Fruit fly (Drosophila melanogaster): Measurements from ENCODE around the gene vkg.
A peak's percentile ranks its signal among the peaks of the same experiment; 100 is the strongest.

The vkg gene

DNA sequence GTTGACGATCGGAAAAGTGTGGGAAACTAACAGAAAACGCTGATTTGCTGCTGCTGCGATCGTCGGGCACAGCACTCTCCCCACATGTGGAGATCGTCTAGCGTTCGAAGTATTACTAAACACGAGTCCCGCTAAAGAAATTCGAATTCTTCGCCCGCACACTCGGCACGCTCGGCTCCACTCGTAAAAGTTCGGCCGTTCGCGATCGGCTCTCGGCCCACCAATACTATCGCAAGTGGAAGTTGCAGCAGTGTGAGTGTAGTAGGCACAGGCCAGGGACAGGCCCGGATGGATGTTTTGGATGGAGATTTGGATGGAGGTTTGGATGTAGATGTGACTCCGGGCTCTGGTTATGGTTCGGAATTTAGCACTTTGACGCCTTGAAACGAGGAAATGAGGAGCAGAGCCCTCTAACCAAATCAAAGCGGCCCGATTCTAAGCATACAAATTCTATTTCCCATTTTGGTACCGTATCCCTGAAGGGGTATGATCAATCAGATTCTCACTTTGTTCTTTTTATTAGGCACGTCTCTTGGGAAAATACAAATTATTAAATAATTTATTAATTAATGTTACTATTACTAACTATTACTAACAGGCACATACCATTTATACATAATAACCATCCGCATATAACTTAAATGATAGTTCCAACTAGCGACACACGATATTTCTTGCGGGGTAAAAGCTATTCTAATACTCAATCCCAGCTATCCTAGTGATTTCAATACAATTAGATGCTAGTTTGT, 496 bp downstream of the vkg start:
- TF ChIP-seq CTCF (optimal IDR thresholded peaks at IDR 0.05): no peak
- no peak for TF ChIP-seq CG8478 (optimal IDR thresholded peaks at IDR 0.05)

- TF ChIP-seq CG8478 (optimal IDR thresholded peaks at IDR 0.05) (no peak), CTCF (optimal IDR thresholded peaks at IDR 0.05) (no peak)
Measured at dm6 chr2L:5025557-5025956, 2.4 kb downstream of the vkg start.

DNA sequence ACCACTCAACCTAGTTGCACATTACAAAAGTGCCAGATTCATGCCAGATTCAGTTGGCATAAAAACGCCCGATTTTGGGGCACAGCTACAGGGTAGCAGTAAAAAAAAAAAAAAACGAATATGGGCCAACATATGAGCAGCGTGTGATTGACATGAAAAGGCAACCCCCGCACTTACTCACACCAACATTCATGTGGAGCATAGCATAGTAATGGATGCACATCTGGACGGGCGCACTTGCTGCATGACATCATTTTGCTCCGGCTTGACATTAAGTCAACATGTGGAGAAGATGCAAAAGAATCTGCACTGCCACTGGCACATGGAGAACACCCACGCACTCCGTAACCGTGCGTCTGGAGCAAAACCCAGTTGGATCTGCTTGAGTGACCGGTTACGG, 5.4 kb downstream of the vkg start:
- TF ChIP-seq CTCF (optimal IDR thresholded peaks at IDR 0.05): no peak
- TF ChIP-seq CG8478 (optimal IDR thresholded peaks at IDR 0.05): no peak

DNA sequence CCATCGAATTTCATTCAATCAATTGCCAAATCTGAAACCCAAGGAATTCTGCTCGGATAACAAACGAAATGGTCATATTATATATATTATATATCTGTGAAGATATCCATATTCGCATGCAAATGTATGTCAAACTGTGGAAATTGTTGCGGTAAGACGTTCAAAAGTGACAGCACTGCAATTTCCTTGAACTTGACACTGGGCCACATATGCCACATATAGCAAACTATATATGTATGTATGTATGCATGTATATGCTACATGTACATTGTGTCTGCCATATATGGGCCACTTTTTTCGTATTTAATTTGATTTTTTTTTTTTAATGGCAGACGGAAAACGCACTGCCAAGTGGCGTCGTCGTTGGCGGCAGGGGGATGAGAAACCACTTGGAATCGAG, 7.5 kb downstream of the vkg start:
- TF ChIP-seq CTCF (optimal IDR thresholded peaks at IDR 0.05) (no peak), CG8478 (optimal IDR thresholded peaks at IDR 0.05) (no peak)

DNA sequence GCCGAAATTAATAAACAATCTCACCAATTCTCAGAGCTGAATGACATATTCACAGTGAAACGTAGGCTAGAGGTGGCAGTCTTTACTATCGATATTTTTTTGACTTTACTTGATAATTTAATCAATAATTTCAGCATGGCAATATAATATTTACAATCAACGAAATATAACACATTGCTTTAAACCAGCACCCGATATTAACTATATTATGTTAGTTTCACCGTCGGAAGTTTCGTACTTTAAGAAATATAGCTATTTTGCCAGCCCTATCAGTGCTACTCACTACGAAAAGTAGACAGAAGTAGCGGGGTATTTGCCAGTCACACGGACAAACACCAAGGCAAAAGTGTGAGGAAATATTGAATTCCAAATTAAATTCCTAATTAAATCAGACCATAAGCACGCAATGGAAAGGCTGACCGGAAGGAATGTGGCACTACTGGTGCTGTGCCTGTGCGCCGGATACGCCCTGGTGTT, 17.2 kb downstream of the vkg start, which contains the start of the genes CG31917, Tfb5 and SelT:
TSS of gene CG31917 (minus strand) at position 51 of the 477 bp plus-strand sequence.
TSS of gene Tfb5 (minus strand) at position 51 of the 477 bp plus-strand sequence.
TSS of gene SelT (plus strand) at position 139 of the 477 bp plus-strand sequence.
- no peak for TF ChIP-seq CG8478 (optimal IDR thresholded peaks at IDR 0.05)
- peak in 1 of 2 experiments; percentile 10 for TF ChIP-seq CTCF (optimal IDR thresholded peaks at IDR 0.05)

DNA sequence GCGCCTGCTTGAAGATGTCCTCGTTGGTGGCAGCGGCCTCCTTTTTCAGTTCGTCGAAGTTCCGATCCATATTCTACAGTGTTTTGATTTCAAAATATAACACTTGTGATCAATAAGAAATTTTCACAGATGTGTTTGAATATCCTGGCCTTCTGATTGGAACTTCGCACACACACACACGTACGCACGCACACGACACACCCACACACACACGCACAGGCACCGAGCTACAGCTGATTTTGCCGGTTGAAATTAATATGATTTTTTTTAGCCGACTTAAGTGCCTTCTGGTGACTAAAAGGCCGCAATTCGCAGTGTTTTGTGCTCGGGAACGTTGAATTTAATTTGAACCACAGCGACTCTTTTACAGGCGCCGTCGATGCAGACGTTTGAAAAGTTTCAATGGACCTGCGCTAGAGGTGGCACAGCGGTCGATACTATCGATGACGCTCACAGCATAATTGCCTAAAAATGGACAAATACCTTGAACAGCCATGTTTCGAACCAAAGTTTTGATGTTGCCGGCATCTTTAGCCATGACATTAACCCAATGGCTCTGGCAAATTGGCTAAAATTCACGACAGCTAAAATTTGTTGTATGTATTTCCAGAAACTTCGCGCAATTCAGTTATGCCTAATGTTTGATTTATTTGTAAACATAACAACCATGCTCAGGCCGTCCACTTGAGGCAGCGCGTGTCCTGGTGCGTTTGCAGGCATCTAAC, 18.5 kb downstream of the vkg start, which contains the start of gene Rtnl1:
TSS of gene Rtnl1 (minus strand) at position 415 of the 725 bp plus-strand sequence.
- TF ChIP-seq CG8478 (optimal IDR thresholded peaks at IDR 0.05) (no peak), CTCF (optimal IDR thresholded peaks at IDR 0.05) (peak; percentile 53 to 60)

DNA sequence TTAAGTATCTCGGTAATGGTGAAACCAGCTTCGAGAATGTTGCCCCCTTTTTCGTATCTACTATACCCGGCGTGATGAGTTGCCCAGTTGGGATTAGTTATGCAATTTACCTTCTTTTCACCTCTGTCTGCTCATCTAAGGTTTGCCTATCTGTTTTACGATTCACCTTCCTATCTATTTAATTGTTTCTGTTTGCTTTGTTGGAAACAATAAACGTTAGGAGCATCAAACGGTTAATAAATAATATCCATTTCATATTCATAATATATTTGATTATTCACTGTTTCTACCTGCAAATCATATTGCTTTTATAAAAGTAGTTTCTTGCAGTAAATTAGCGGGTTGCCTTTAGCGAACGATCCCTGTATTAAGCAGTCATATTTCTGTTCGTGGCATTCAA, 20.7 kb downstream of the vkg start:
- TF ChIP-seq CG8478 (optimal IDR thresholded peaks at IDR 0.05) (no peak), CTCF (optimal IDR thresholded peaks at IDR 0.05) (no peak)

DNA sequence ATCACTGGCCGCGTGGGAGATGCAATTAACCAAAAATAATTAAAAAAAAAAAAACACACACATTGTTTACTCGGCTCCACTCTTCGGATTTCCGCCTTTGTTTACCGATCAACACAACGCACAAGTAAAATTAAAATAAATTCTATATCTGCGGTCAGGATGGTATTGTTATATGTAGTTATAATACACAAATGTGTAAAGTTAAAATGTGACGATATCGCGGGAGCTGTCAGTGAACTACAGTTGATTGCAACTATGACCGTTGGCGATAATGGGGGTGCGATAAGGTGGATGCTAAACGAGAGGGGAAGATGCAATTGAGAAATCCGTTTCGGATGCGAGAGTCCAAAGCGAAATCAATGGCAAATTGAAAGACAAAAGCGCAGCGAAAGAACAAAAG, 21.7 kb downstream of the vkg start:
- no peak for TF ChIP-seq CTCF (optimal IDR thresholded peaks at IDR 0.05)
- no peak for TF ChIP-seq CG8478 (optimal IDR thresholded peaks at IDR 0.05)

dm6 chr2L:5005464-5005764, 22.6 kb downstream of the vkg start:
- TF ChIP-seq CTCF (optimal IDR thresholded peaks at IDR 0.05) (no peak), CG8478 (optimal IDR thresholded peaks at IDR 0.05) (no peak)

dm6 chr2L:5004677-5005463, 23.1 kb downstream of the vkg start:
- no peak for TF ChIP-seq CG8478 (optimal IDR thresholded peaks at IDR 0.05)

DNA sequence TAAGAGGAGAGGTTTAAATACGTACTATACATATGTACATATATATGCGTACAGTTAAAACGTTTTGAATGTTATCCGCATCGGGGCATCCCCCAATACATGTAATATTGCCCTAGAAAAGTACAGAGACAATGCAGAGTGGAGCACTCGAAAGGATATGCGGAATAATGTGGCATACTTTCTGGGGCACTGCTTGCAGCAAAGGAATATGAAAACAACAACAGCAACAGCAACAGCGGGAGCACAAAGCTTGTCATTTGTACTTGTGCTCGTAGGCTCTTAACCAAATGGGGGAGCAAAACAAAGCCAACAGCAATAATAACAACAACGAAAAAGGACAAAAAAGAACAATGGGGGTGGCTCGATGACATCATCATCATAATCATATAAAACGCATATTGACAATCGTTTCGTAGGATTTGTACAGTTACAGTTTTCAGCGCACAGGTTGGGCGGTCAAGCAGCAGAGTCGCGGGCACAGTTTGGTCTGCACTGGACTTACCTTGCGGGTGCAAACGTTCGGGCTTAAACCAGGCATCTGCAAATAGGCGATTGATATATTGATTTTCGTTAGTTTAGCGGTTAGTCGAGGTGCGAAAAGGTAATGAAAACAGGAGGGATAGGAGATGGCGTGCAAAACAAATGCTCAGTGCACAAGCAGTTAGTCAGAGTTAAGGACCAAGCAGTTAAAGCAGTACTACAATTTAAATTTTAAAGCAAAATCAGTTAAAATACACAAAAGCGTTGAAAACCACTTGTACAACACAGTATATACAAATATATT, 24.1 kb downstream of the vkg start:
- TF ChIP-seq CTCF (optimal IDR thresholded peaks at IDR 0.05): peak in 1 of 2 experiments; percentile 56
- no peak for TF ChIP-seq CG8478 (optimal IDR thresholded peaks at IDR 0.05)

DNA sequence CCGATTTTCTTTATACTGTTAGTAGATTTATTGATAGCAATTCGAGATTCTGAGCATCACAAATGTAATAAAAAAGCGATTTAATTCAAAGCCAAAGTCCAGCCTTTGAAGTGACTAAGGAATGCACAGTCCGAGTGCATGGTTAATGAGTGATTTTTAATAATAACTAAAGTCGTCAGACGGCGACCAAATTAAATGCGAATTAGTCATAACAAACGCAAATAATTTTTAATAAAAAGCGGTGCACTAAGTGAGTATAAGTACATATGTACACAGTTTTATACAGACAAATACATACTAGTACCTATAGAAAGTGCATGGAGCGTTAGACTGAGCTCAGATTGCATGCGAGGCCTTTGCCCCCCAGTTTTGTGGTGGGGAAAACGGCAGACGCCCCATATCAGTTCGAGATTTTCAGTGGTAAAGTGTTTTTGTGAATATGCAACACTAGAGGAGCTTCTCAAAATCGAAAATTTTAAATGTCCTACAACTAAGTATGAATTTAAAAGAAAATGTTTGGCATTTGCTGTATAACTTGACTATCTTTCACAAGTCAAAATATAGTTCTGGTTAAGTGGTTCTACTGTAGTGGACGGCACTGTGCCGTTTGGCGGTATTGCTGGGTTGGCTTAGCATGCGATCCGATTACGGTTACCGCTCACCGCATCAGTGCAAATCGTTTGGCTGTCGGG, 25.1 kb downstream of the vkg start:
- no peak for TF ChIP-seq CTCF (optimal IDR thresholded peaks at IDR 0.05)
- TF ChIP-seq CG8478 (optimal IDR thresholded peaks at IDR 0.05): no peak

DNA sequence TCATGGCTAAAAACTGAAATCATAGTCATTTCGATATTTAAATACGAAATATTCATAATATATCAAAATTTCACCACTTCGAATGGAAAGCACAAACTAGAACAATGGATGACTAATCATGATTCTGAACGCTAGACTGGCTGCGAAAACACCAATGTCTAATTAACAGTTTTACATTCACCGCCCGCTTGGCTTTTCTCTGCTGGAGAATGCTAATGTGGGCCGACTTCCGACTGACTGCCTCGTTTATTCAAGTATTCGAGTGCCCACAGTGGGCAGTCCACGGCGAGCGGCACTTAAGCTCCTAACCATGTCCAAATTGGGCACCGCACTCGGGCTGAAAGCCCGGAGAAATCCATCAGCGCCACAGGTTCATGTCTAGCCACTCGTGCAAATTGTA, 26.0 kb downstream of the vkg start:
- no peak for TF ChIP-seq CTCF (optimal IDR thresholded peaks at IDR 0.05)
- TF ChIP-seq CG8478 (optimal IDR thresholded peaks at IDR 0.05): no peak

dm6 chr2L:5001582-5001929, 26.4 kb downstream of the vkg start:
- no peak for TF ChIP-seq CTCF (optimal IDR thresholded peaks at IDR 0.05)

Measured in S2 (cell line).